Worm (Caenorhabditis elegans): ENCODE measurements around the gene irld-29.

DNA sequence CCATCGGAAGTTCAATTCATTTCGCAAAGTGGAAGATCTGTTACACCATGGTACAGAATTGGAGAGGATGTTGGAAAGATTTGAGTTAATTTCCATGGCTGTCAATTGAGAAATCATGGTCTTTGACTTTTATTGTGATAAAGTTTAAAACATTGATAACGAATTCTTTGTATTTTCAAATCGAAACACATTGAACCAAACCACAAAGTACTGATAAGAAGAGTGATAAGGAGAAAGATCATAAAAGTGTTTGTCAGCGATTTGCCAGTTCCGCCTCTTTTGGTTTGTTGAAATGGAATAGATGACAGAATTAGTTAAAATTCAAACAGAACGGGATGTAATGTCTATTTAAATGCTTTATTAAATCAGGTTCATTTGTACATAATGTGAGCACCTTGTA is 11.3 kb downstream of the irld-29 start:
- TF ChIP-seq tbx-37 (GFP tag; conservative IDR thresholded peaks at IDR 0.05) (no peak), pes-1 (GFP tag; IDR thresholded peaks at IDR 0.05) (no peak), flt-1 (GFP tag; IDR thresholded peaks at IDR 0.05) (no peak), ama-1 (optimal IDR thresholded peaks at IDR 0.05) (no peak), hnd-1 (tag; optimal IDR thresholded peaks at IDR 0.05) (no peak), B0310.2 (tag; optimal IDR thresholded peaks at IDR 0.05) (no peak), scrt-1 (GFP tag; IDR thresholded peaks at IDR 0.05) (no peak)
